Fruit fly (Drosophila melanogaster): ENCODE results near the gene nerfin-1.

The nerfin-1 gene

DNA sequence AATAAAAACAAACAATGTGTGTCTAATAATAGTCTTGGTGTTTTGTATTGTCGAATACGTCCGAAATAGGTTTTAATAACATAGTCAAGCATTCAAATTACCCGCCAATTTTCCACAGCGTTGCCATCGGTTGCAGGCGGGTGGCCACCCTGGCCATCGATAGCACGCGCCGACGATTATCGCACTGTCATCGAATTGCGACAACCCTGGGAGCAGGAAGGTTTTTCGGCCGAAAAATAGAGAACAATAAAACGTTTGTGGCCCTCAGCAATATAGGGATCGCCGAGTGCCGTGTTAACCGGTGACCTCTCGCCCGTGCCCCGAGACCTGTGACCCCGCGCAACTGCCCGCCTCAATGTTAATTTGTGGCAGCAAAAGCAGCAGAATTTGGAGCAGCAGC lies 37.2 kb upstream of the nerfin-1 start, which contains the start of gene Usp10 (continued):
- no peak for TF ChIP-seq H15 (GFP tag; IDR thresholded peaks at IDR 0.05)
- no peak for TF ChIP-seq Nf-YA (GFP tag; IDR thresholded peaks at IDR 0.05)
- TF ChIP-seq CG3163 (GFP tag; optimal IDR thresholded peaks at IDR 0.05): no peak
- no peak for TF ChIP-seq tup (GFP tag; optimal IDR thresholded peaks at IDR 0.05)
- no peak for TF ChIP-seq Elba2 (GFP tag; optimal IDR thresholded peaks at IDR 0.05)
- TF ChIP-seq CG12219 (GFP tag; optimal IDR thresholded peaks at IDR 0.05): no peak
- TF ChIP-seq ems (GFP tag; optimal IDR thresholded peaks at IDR 0.05): no peak
- TF ChIP-seq lbe (GFP tag; optimal IDR thresholded peaks at IDR 0.05): no peak
- no peak for TF ChIP-seq Dbx (GFP tag; IDR thresholded peaks at IDR 0.05)
- TF ChIP-seq h (optimal IDR thresholded peaks at IDR 0.05): no peak
- no peak for TF ChIP-seq CG17385 (GFP tag; optimal IDR thresholded peaks at IDR 0.05)
- TF ChIP-seq kay (GFP tag; optimal IDR thresholded peaks at IDR 0.05): no peak
- TF ChIP-seq CG33557 (GFP tag; optimal IDR thresholded peaks at IDR 0.05): no peak
- peak; percentile 81 for TF ChIP-seq CG16813 (GFP tag; IDR thresholded peaks at IDR 0.05; ENCODE audit: partially characterized antibody)
- TF ChIP-seq nerfin-1 (tag; optimal IDR thresholded peaks at IDR 0.05): no peak
- no peak for TF ChIP-seq Atf6 (GFP tag; IDR thresholded peaks at IDR 0.05)
- no peak for TF ChIP-seq CG9876 (GFP tag; optimal IDR thresholded peaks at IDR 0.05)
- TF ChIP-seq pan (optimal IDR thresholded peaks at IDR 0.05): no peak
- TF ChIP-seq pan (GFP tag; optimal IDR thresholded peaks at IDR 0.05 in 1 of 2, IDR thresholded peaks at IDR 0.05 in 1 of 2): no peak
- no peak for TF ChIP-seq twi (tag; optimal IDR thresholded peaks at IDR 0.05)
- TF ChIP-seq Asciz (GFP tag; optimal IDR thresholded peaks at IDR 0.05): no peak
- TF ChIP-seq CG4707 (GFP tag; optimal IDR thresholded peaks at IDR 0.05): no peak
- no peak for TF ChIP-seq CG31441 (GFP tag; IDR thresholded peaks at IDR 0.05)
- TF ChIP-seq MESR4 (GFP tag; optimal IDR thresholded peaks at IDR 0.05): peak; percentile 61
- no peak for TF ChIP-seq danr (GFP tag; IDR thresholded peaks at IDR 0.05)
- no peak for TF ChIP-seq eyg (GFP tag; optimal IDR thresholded peaks at IDR 0.05)
- no peak for TF ChIP-seq CG12942 (GFP tag; optimal IDR thresholded peaks at IDR 0.05)
- TF ChIP-seq bsh (GFP tag; optimal IDR thresholded peaks at IDR 0.05): no peak
- TF ChIP-seq D (optimal IDR thresholded peaks at IDR 0.05): peak; percentile 79
- TF ChIP-seq D (GFP tag; optimal IDR thresholded peaks at IDR 0.05): no peak
- TF ChIP-seq so (GFP tag; IDR thresholded peaks at IDR 0.05): no peak
- no peak for TF ChIP-seq Vsx1 (GFP tag; optimal IDR thresholded peaks at IDR 0.05)
- TF ChIP-seq sob (GFP tag; IDR thresholded peaks at IDR 0.05): 0 out of 2 replicates have a peak, but pooled peaks have one; percentile 7
- no peak for TF ChIP-seq dmrt11E (tag; optimal IDR thresholded peaks at IDR 0.05)
- no peak for TF ChIP-seq pb (GFP tag; optimal IDR thresholded peaks at IDR 0.05)
- TF ChIP-seq ttk (GFP tag; IDR thresholded peaks at IDR 0.05): no peak
- TF ChIP-seq otp (GFP tag; IDR thresholded peaks at IDR 0.05): no peak
- no peak for TF ChIP-seq scrt (GFP tag; optimal IDR thresholded peaks at IDR 0.05)
- TF ChIP-seq CG9727 (GFP tag; optimal IDR thresholded peaks at IDR 0.05): no peak
- TF ChIP-seq slbo (GFP tag; IDR thresholded peaks at IDR 0.05): no peak
- no peak for TF ChIP-seq CG2678 (tag; optimal IDR thresholded peaks at IDR 0.05)
- no peak for TF ChIP-seq CG18262 (tag; optimal IDR thresholded peaks at IDR 0.05)
- TF ChIP-seq sim (GFP tag; IDR thresholded peaks at IDR 0.05): no peak
- no peak for TF ChIP-seq Oaz (GFP tag; IDR thresholded peaks at IDR 0.05)
- no peak for TF ChIP-seq CG32532 (GFP tag; IDR thresholded peaks at IDR 0.05)
- TF ChIP-seq CG7556 (GFP tag; optimal IDR thresholded peaks at IDR 0.05): no peak
- no peak for TF ChIP-seq Doc2 (GFP tag; IDR thresholded peaks at IDR 0.05)
- no peak for TF ChIP-seq CG13296 (GFP tag; optimal IDR thresholded peaks at IDR 0.05)
- peak; percentile 11 for TF ChIP-seq zen (tag; optimal IDR thresholded peaks at IDR 0.05)
- TF ChIP-seq dm (GFP tag; optimal IDR thresholded peaks at IDR 0.05): peak; percentile 22
- TF ChIP-seq H2.0 (GFP tag; IDR thresholded peaks at IDR 0.05): no peak
- TF ChIP-seq exex (tag; optimal IDR thresholded peaks at IDR 0.05): no peak
- TF ChIP-seq CG30403 (GFP tag; optimal IDR thresholded peaks at IDR 0.05): no peak

All from whole organism, embryonic.